Worm (Caenorhabditis elegans) whole organism, L1 larva: Measurements from ENCODE around the gene ccar-1.

ENCODE experiments used
- C16A3.4 ChIP-seq: fragments of 150-350 bp; optimal IDR thresholded peaks from 2 replicates; lab custom pipeline; 2014; ENCODE audit warnings: missing biosample characterization, missing genetic modification characterization
- F16B12.6 ChIP-seq: fragments of 150-350 bp; optimal IDR thresholded peaks from 2 replicates; lab custom pipeline; 2014; ENCODE audit warnings: missing biosample characterization, missing genetic modification characterization
- Y116A8C.19 ChIP-seq: sonication (generic microtip); optimal IDR thresholded peaks from 2 replicates; lab custom pipeline; 2016; ENCODE audit warnings: missing compliant biosample characterization, missing genetic modification characterization, borderline replicate concordance
- alr-1 ChIP-seq: fragments of 200-800 bp; sonication (Bioruptor generic); optimal IDR thresholded peaks from 2 replicates; lab custom pipeline; 2018; ENCODE audit warnings: borderline replicate concordance, mild to moderate bottlenecking, missing genetic modification characterization, missing compliant biosample characterization
- ama-1 ChIP-seq: fragments of 150-350 bp; optimal IDR thresholded peaks from 2 replicates; lab custom pipeline; 2014
- ceh-88 ChIP-seq: fragments of 200-800 bp; sonication (Bioruptor generic); IDR thresholded peaks from 2 replicates; pipeline ENCODE4 v1.3.6; 2022; ENCODE audit warnings: missing genetic modification characterization, missing compliant biosample characterization
- ceh-90 ChIP-seq: sonication (generic microtip); optimal IDR thresholded peaks from 2 replicates; lab custom pipeline; 2016; ENCODE audit warnings: missing genetic modification characterization, missing compliant biosample characterization
- dpl-1 ChIP-seq, 3 experiments: fragments of 150-350 bp in 2 of 3; sonication (generic microtip) in 1 of 3; optimal IDR thresholded peaks; 2 replicates each; lab custom pipeline; 2014 to 2017; ENCODE audit warnings: missing biosample characterization in 3 of 3, missing genetic modification characterization in 3 of 3, missing genetic modification reagents in 3 of 3
- dsc-1 ChIP-seq: sonication (generic microtip); optimal IDR thresholded peaks from 2 replicates; lab custom pipeline; 2016; ENCODE audit warnings: mild to moderate bottlenecking, missing genetic modification characterization, missing compliant biosample characterization
- efl-1 ChIP-seq, 4 experiments: fragments of 150-350 bp; optimal IDR thresholded peaks in 3 of 4; peaks in 1 of 4; 1 replicate in 1 of 4; 2 replicates in 3 of 4; lab custom pipeline; 2014; ENCODE audit warnings: missing biosample characterization in 2 of 4, missing genetic modification characterization in 2 of 4, missing genetic modification reagents in 2 of 4
- efl-3 ChIP-seq: fragments of 200-800 bp; sonication (Bioruptor generic); optimal IDR thresholded peaks from 2 replicates; lab custom pipeline; 2018; ENCODE audit warnings: mild to moderate bottlenecking, missing genetic modification characterization, missing compliant biosample characterization
- egl-27 ChIP-seq, 2 experiments: fragments of 150-350 bp in 1 of 2; sonication (generic microtip); optimal IDR thresholded peaks; 3 replicates each; lab custom pipeline; 2017 to 2018; ENCODE audit warnings: missing biosample characterization in 2 of 2, missing genetic modification characterization in 2 of 2, missing genetic modification reagents in 2 of 2
- elt-3 ChIP-seq, 6 experiments: fragments of 150-350 bp in 1 of 6; sonication (generic microtip); optimal IDR thresholded peaks; 2 replicates each; lab custom pipeline; 2017 to 2018; ENCODE audit warnings: missing biosample characterization in 6 of 6, missing genetic modification characterization in 6 of 6, inconsistent platforms in 1 of 6
- ets-5 ChIP-seq: fragments of 200-800 bp; sonication (Bioruptor generic); IDR thresholded peaks from 2 replicates; pipeline ENCODE4 v1.3.6; 2022; ENCODE audit warnings: missing genetic modification characterization, missing compliant biosample characterization
- fkh-10 ChIP-seq: sonication (generic microtip); optimal IDR thresholded peaks from 2 replicates; lab custom pipeline; 2017; ENCODE audit warnings: missing biosample characterization, missing genetic modification reagents, missing genetic modification characterization
- fos-1 ChIP-seq: fragments of 150-350 bp; optimal IDR thresholded peaks from 2 replicates; lab custom pipeline; 2014; ENCODE audit warnings: missing biosample characterization, missing genetic modification characterization
- grh-1 ChIP-seq: fragments of 200-800 bp; sonication (Bioruptor generic); IDR thresholded peaks from 2 replicates; pipeline ENCODE4 v1.3.6; 2022; ENCODE audit warnings: missing genetic modification reagents, missing genetic modification characterization, missing compliant biosample characterization
- hlh-4 ChIP-seq: sonication (generic microtip); optimal IDR thresholded peaks from 2 replicates; lab custom pipeline; 2016; ENCODE audit warnings: mild to moderate bottlenecking, missing genetic modification characterization, missing compliant biosample characterization
- hpl-2 ChIP-seq: fragments of 150-350 bp; optimal IDR thresholded peaks from 2 replicates; lab custom pipeline; 2014; ENCODE audit warnings: missing biosample characterization, missing genetic modification reagents, missing genetic modification characterization
- irx-1 ChIP-seq: sonication (generic microtip); optimal IDR thresholded peaks from 2 replicates; lab custom pipeline; 2016; ENCODE audit warnings: missing genetic modification characterization, missing compliant biosample characterization
- lin-15B ChIP-seq: fragments of 150-350 bp; sonication (generic microtip); optimal IDR thresholded peaks from 3 replicates; lab custom pipeline; 2014; ENCODE audit warnings: missing biosample characterization, missing genetic modification characterization
- lin-35 ChIP-seq, 2 experiments: fragments of 150-350 bp; optimal IDR thresholded peaks; 2 replicates each; lab custom pipeline; 2014; ENCODE audit warnings: missing biosample characterization in 2 of 2, missing genetic modification characterization in 2 of 2, missing genetic modification reagents in 2 of 2
- mab-9 ChIP-seq: fragments of 200-800 bp; sonication (Bioruptor generic); IDR thresholded peaks from 2 replicates; pipeline ENCODE4 v1.3.6; 2022; ENCODE audit warnings: missing genetic modification reagents, missing genetic modification characterization, missing compliant biosample characterization
- mdl-1 ChIP-seq, 2 experiments: fragments of 150-350 bp; optimal IDR thresholded peaks; 2 replicates each; lab custom pipeline; 2014 to 2017; ENCODE audit warnings: missing biosample characterization in 2 of 2, missing genetic modification characterization in 2 of 2, inconsistent platforms in 1 of 2
- mep-1 ChIP-seq: fragments of 150-350 bp; optimal IDR thresholded peaks from 2 replicates; lab custom pipeline; 2014; ENCODE audit warnings: missing biosample characterization, missing genetic modification characterization
- nhr-20 ChIP-seq: sonication (generic microtip); optimal IDR thresholded peaks from 2 replicates; lab custom pipeline; 2016; ENCODE audit warnings: mild to moderate bottlenecking, missing genetic modification characterization, missing compliant biosample characterization
- nhr-47 ChIP-seq: sonication (generic microtip); optimal IDR thresholded peaks from 2 replicates; lab custom pipeline; 2016; ENCODE audit warnings: mild to moderate bottlenecking, missing genetic modification characterization, moderate library complexity, missing compliant biosample characterization
- nhr-71 ChIP-seq: sonication (generic microtip); optimal IDR thresholded peaks from 2 replicates; lab custom pipeline; 2016; ENCODE audit warnings: mild to moderate bottlenecking, missing genetic modification characterization, moderate library complexity, missing compliant biosample characterization
- nhr-77 ChIP-seq: fragments of 150-350 bp; optimal IDR thresholded peaks from 2 replicates; lab custom pipeline; 2014; ENCODE audit warnings: missing biosample characterization, missing genetic modification characterization
- nhr-85 ChIP-seq: sonication (generic microtip); peaks from one replicate; lab custom pipeline; 2016; ENCODE audit warnings: missing genetic modification characterization, inconsistent platforms, missing compliant biosample characterization
- nhr-90 ChIP-seq: sonication (generic microtip); optimal IDR thresholded peaks from 2 replicates; lab custom pipeline; 2016; ENCODE audit warnings: mild to moderate bottlenecking, missing genetic modification characterization, missing compliant biosample characterization; ENCODE audit not compliant: poor library complexity
- pag-3 ChIP-seq: sonication (generic microtip); optimal IDR thresholded peaks from 2 replicates; lab custom pipeline; 2017; ENCODE audit warnings: missing genetic modification characterization, mild to moderate bottlenecking, missing compliant biosample characterization, antibody characterized with exemption, borderline replicate concordance; ENCODE audit not compliant: insufficient read depth
- pax-3 ChIP-seq: fragments of 200-800 bp; sonication (Bioruptor generic); optimal IDR thresholded peaks from 2 replicates; lab custom pipeline; 2018; ENCODE audit warnings: mild to moderate bottlenecking, missing genetic modification characterization, moderate library complexity, missing compliant biosample characterization
- pqm-1 ChIP-seq: sonication (generic microtip); optimal IDR thresholded peaks from 3 replicates; lab custom pipeline; 2017; ENCODE audit warnings: missing biosample characterization, missing genetic modification characterization
- snpc-4 ChIP-seq: fragments of 150-350 bp; optimal IDR thresholded peaks from 2 replicates; lab custom pipeline; 2014; ENCODE audit warnings: missing biosample characterization, missing genetic modification characterization
- sox-4 ChIP-seq: sonication (generic microtip); optimal IDR thresholded peaks from 2 replicates; lab custom pipeline; 2016; ENCODE audit warnings: missing genetic modification characterization, missing compliant biosample characterization
- sptf-1 ChIP-seq: fragments of 150-350 bp; optimal IDR thresholded peaks from 2 replicates; lab custom pipeline; 2014; ENCODE audit warnings: missing biosample characterization, missing genetic modification characterization
- tlp-1 ChIP-seq: fragments of 150-350 bp; optimal IDR thresholded peaks from 2 replicates; lab custom pipeline; 2014; ENCODE audit warnings: missing biosample characterization, missing genetic modification characterization
- unc-30 ChIP-seq: sonication (generic microtip); optimal IDR thresholded peaks from 2 replicates; lab custom pipeline; 2017; ENCODE audit warnings: missing biosample characterization, missing genetic modification characterization
- vab-15 ChIP-seq: sonication (generic microtip); optimal IDR thresholded peaks from 2 replicates; lab custom pipeline; 2017; ENCODE audit warnings: missing genotype, mild to moderate bottlenecking, missing genetic modification characterization, missing compliant biosample characterization
- xbp-1 ChIP-seq: sonication (generic microtip); optimal IDR thresholded peaks from 2 replicates; lab custom pipeline; 2016; ENCODE audit warnings: missing genetic modification characterization, missing compliant biosample characterization
- zip-4 ChIP-seq: fragments of 200-800 bp; sonication (Bioruptor generic); optimal IDR thresholded peaks from 2 replicates; lab custom pipeline; 2018; ENCODE audit warnings: mild to moderate bottlenecking, missing genetic modification characterization, moderate library complexity, missing compliant biosample characterization
- ztf-11 ChIP-seq, 2 experiments: sonication (generic microtip); optimal IDR thresholded peaks; 2 replicates each; lab custom pipeline; 2016 to 2017; ENCODE audit warnings: missing genetic modification characterization in 2 of 2, missing biosample characterization in 1 of 2, missing compliant biosample characterization in 1 of 2

The ccar-1 gene

DNA sequence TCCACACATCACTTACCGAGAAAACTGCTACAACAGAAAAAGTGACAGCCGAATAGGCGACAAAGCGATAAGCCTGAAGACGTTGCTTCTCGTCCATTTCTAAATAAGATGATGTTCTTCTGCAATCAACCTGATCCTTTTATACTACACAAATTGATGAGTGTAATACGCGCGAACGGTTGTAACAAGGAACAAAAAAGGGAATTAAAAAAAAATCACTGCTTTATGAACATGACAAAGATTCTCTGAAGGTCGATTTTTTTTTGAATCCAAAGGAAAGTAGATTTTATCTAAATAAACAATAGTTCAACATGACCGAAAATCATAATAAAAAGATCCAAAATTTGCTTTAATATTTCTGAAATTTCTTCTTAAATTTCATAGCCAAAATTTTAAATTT, 27.9 kb downstream of the ccar-1 start, which contains the start of gene col-133:
TSS of gene col-133 (minus strand) at position 101 of the 400 bp plus-strand sequence.
- TF ChIP-seq ama-1 (lab: Kevin White, UChicago) = no peak
- no peak for TF ChIP-seq mep-1 (tag; lab: Kevin White, UChicago)
- TF ChIP-seq unc-30 (tag; lab: Kevin White, UChicago) = no peak
- TF ChIP-seq nhr-71 = no peak
- no peak for TF ChIP-seq zip-4
- no peak for TF ChIP-seq F16B12.6 (tag; lab: Kevin White, UChicago)
- no peak for TF ChIP-seq irx-1 (tag; lab: Kevin White, UChicago)
- TF ChIP-seq fos-1 (tag; lab: Kevin White, UChicago) = no peak
- no peak for TF ChIP-seq nhr-20 (tag; lab: Kevin White, UChicago)
- TF ChIP-seq egl-27 (tag; optimal IDR thresholded peaks at IDR 0.05; lab: Kevin White, UChicago) = no peak
- TF ChIP-seq hpl-2 (GFP tag; lab: Kevin White, UChicago) = no peak
- TF ChIP-seq hlh-4 (tag; lab: Kevin White, UChicago) = no peak
- no peak for TF ChIP-seq ceh-90
- no peak for TF ChIP-seq grh-1 (GFP tag; lab: Robert Waterston, UW)
- TF ChIP-seq sox-4 (tag; lab: Kevin White, UChicago) = no peak
- TF ChIP-seq ets-5 (GFP tag; lab: Robert Waterston, UW) = no peak
- no peak for TF ChIP-seq nhr-90 (tag; lab: Kevin White, UChicago)
- no peak for TF ChIP-seq ztf-11 (tag; optimal IDR thresholded peaks at IDR 0.05; lab: Kevin White, UChicago)
- TF ChIP-seq, all 84 proteins: peak for 0

DNA sequence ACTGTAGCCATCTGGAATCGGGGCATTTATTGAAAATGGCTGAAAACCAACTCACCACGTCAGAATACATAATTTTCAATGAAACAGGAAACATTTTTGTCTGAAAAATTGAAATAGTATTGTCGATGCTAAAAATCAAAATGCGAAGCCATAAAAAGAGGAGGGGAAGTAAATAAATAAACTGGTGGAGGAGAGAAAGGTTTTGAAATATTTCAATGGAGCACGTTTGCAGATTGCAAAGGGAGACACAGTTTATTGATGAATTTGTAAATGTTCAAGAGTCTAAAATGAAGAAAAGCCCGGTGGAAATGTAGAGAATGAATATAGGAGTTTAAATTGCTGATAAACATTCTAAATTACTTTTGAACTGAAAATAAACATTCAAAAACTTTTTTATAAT, 31.7 kb downstream of the ccar-1 start, which contains the start of gene F52B11.5:
TSS of gene F52B11.5 (minus strand) at position 178 of the 400 bp plus-strand sequence.
- TF ChIP-seq mep-1 (tag; lab: Kevin White, UChicago) = no peak
- TF ChIP-seq nhr-85 = no peak
- no peak for TF ChIP-seq lin-15B
- peak in 1 of 2 experiments; percentile 17 for TF ChIP-seq efl-1 (optimal IDR thresholded peaks at IDR 0.05; lab: Kevin White, UChicago)
- no peak for TF ChIP-seq efl-1 (GFP tag; optimal IDR thresholded peaks at IDR 0.05 in 1 of 2; lab: Kevin White, UChicago)
- TF ChIP-seq nhr-77 (tag; lab: Kevin White, UChicago) = no peak
- TF ChIP-seq nhr-47 (tag; lab: Kevin White, UChicago) = no peak
- no peak for TF ChIP-seq unc-30 (tag; lab: Kevin White, UChicago)
- TF ChIP-seq xbp-1 = no peak
- peak in 1 of 2 experiments; percentile 3 for TF ChIP-seq lin-35 (GFP tag; optimal IDR thresholded peaks at IDR 0.05; lab: Kevin White, UChicago)
- TF ChIP-seq dpl-1 (GFP tag; optimal IDR thresholded peaks at IDR 0.05; lab: Kevin White, UChicago) = peak in 1 of 3 experiments; percentile 38
- no peak for TF ChIP-seq ceh-90
- no peak for TF ChIP-seq fkh-10 (GFP tag; lab: Kevin White, UChicago)

DNA sequence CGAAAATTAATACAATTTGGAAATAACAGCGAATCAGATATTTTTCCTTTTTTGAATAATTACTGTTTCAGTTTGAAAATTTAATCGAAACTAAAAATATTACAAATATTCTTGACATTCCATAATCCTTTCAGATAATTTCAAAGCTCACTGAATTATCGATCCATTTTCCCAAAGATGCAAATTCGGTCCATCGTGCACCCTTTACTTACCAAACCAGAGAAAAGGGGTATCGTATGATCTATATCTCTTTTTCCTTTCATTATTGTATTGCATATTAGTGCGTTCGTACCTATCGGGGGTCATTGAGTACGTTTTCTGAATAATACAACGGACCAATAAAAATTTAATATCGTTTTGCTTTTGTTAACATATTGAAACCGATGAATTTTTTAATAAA, 33.4 kb downstream of the ccar-1 start:
- TF ChIP-seq snpc-4 (tag; lab: Kevin White, UChicago) (no peak), lin-15B (no peak), elt-3 (tag; optimal IDR thresholded peaks at IDR 0.05; lab: Kevin White, UChicago) (no peak), tlp-1 (no peak), dsc-1 (tag; lab: Kevin White, UChicago) (no peak)

DNA sequence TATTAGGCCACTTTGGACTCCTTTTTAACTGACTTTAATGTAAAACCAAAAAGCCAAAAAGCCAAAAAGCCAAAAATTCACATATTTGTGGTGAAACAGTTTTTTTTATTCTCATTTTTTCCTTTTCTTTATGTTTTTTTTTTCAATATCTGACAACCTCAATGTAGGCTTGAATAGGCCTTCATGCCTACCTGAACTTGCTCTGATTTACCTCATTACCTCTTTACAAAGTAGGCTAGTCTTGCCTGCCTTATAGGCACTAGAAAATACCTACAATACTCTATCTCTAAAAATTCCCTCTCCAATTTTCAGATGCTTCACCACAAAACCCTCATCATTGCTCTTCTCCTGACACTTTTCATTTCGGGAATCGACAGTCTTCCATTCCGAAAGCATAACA, 34.9 kb downstream of the ccar-1 start, which contains the start of gene ins-34:
TSS of gene ins-34 (plus strand) at position 301 of the 400 bp plus-strand sequence.
- no peak for TF ChIP-seq nhr-85
- TF ChIP-seq, all 84 proteins: peak for 0

DNA sequence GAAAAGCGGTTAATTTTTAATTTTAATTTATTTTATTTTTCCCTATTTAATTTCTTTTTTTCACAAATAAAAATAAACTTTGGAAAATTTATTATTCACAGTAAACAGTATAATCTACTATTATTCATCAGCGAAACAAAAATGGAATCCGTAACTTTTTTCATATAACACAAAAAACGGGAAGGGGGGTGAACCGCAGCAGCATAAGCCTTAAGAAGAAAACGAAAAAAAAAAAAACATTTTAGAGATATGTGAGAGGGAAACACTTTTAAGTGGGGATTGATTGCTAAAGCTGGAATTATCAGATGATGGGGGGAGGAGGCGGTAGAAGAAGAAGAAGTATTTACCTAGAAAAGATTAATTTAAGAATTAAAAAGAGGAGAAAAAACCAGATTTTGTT, 36.3 kb downstream of the ccar-1 start:
- no peak for TF ChIP-seq pag-3 (tag; lab: Kevin White, UChicago)
- no peak for TF ChIP-seq fos-1 (tag; lab: Kevin White, UChicago)
- TF ChIP-seq pax-3 = no peak
- TF ChIP-seq Y116A8C.19 (tag; lab: Kevin White, UChicago) = no peak
- no peak for TF ChIP-seq ceh-88 (GFP tag; lab: Robert Waterston, UW)
- TF ChIP-seq grh-1 (GFP tag; lab: Robert Waterston, UW) = no peak
- TF ChIP-seq mdl-1 (tag; optimal IDR thresholded peaks at IDR 0.05; lab: Kevin White, UChicago) = no peak
- TF ChIP-seq C16A3.4 (tag; lab: Kevin White, UChicago) = no peak
- TF ChIP-seq vab-15 (tag; lab: Kevin White, UChicago) = no peak
- TF ChIP-seq ama-1 (lab: Kevin White, UChicago) = no peak
- no peak for TF ChIP-seq alr-1
- no peak for TF ChIP-seq sptf-1 (tag; lab: Kevin White, UChicago)
- TF ChIP-seq mab-9 (GFP tag; lab: Robert Waterston, UW) = no peak
- no peak for TF ChIP-seq pqm-1
- TF ChIP-seq nhr-71 = no peak
- TF ChIP-seq nhr-77 (tag; lab: Kevin White, UChicago) = no peak
- no peak for TF ChIP-seq efl-3 (GFP tag; lab: Kevin White, UChicago)
